Worm (Caenorhabditis elegans) whole organism, midembryonic: ENCODE results near the gene Y58A7A.4.

Experiments used
- T22C8.4 ChIP-seq: fragments of 200-800 bp; sonication (Bioruptor generic); IDR thresholded peaks from 2 replicates; pipeline ENCODE4 v1.3.6; 2022; ENCODE audit warnings: missing genetic modification characterization, missing compliant biosample characterization
- klf-2 ChIP-seq: fragments of 200-800 bp; sonication (Bioruptor generic); conservative IDR thresholded peaks from 2 replicates; pipeline ENCODE4 v1.3.6; 2022; ENCODE audit warnings: missing genetic modification reagents, missing genetic modification characterization, missing compliant biosample characterization
- tab-1 ChIP-seq: fragments of 200-800 bp; sonication (Bioruptor generic); IDR thresholded peaks from 2 replicates; pipeline ENCODE4 v1.3.6; 2022; ENCODE audit warnings: missing genetic modification characterization, missing compliant biosample characterization
- ztf-23 ChIP-seq: fragments of 200-800 bp; sonication (Bioruptor generic); IDR thresholded peaks from 2 replicates; pipeline ENCODE4 v1.3.6; 2022; ENCODE audit warnings: missing genetic modification reagents, missing genetic modification characterization, missing compliant biosample characterization
- ztf-29 ChIP-seq: fragments of 200-800 bp; sonication (Bioruptor generic); IDR thresholded peaks from 2 replicates; pipeline ENCODE4 v1.3.6; 2022; ENCODE audit warnings: missing genetic modification reagents, missing genetic modification characterization, missing compliant biosample characterization

ce11 chrV:5040925-5041324 is 43.9 kb downstream of the Y58A7A.4 start, which contains the start of gene K11D12.8:
- TF ChIP-seq tab-1 (no peak), ztf-23 (GFP tag; lab: Robert Waterston, UW) (no peak), T22C8.4 (GFP tag; lab: Robert Waterston, UW) (no peak), ztf-29 (GFP tag; lab: Robert Waterston, UW) (no peak), klf-2 (no peak)
